Worm (Caenorhabditis elegans) whole organism, L4/young adult: ENCODE measurements around the gene gcy-13.

Source experiments
- W03F9.2 ChIP-seq: fragments of 150-350 bp; optimal IDR thresholded peaks from 2 replicates; lab custom pipeline; 2014; ENCODE audit warnings: missing biosample characterization, missing genetic modification characterization
- dao-5 ChIP-seq: sonication (generic microtip); optimal IDR thresholded peaks from 2 replicates; lab custom pipeline; 2016; ENCODE audit warnings: missing genotype, missing genetic modification characterization, moderate library complexity, missing compliant biosample characterization

DNA sequence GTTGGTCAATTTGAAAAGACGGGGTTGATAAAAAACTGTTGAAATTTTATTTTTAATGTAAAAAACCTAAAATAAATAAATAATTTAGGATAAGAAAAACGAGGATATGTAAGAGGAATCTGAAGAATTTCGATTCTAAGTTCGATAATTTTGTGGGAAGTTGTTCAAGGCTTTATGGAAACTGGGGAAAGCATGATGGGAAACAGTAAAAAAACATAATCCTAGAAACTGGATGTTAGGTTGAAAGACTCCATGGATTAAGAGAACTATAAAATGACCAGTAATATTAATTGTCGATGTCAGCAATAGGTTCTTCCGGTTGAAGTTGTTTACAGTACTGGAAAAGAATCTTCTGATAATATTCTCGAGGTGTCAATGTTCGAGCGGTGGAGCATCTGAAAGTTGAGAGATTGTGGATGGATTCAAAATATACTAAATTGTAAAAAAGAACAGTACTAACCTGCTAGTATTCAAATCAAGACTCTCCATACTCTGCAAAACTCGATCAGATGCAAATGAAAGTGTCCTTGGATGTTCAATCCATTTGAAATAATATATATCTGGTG is 49.0 kb downstream of the gcy-13 start:
- TF ChIP-seq W03F9.2 (no peak), dao-5 (tag; lab: Kevin White, UChicago) (no peak)
